Fruit fly (Drosophila melanogaster): Measurements from ENCODE around the gene CG10654.

The CG10654 gene

DNA sequence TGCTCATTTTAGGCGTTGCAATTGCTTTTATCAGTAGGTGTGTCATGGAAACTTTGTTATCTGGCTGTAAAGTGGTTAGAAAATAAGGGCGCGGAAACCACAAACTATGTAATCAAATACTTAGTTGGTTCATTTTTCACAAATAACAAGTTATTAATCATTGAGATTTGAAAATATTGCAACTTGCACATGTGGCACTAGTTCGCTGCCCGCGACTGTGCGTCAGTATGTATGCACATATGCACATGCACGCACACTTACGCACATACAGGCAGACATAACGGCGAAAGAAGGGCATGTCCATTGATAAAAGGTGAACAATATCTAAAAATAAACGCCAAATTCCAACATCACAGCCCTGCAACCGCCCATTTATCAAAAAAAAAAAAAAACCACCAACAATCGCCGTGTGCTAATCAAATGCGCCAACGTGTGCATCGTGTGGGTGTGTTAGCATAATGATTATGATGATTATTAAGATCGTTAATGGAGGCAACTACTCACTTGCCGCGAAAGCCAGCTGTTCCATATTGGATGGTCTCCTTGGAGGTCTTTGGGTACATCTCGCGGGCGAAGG, 21.9 kb upstream of the CG10654 start (continued):
- TF ChIP-seq dpn (GFP tag; optimal IDR thresholded peaks at IDR 0.05), result peak; percentile 29 to 34
- no peak for TF ChIP-seq CG2116 (GFP tag; optimal IDR thresholded peaks at IDR 0.05)
- peak; percentile 54 for TF ChIP-seq Xbp1 (GFP tag; optimal IDR thresholded peaks at IDR 0.05)
- TF ChIP-seq peb (GFP tag; IDR thresholded peaks at IDR 0.05), result no peak
- no peak for TF ChIP-seq Doc2 (GFP tag; IDR thresholded peaks at IDR 0.05)
- TF ChIP-seq H2.0 (GFP tag; IDR thresholded peaks at IDR 0.05), result 0 out of 2 replicates have a peak, but pooled peaks have one; percentile 25
- no peak for TF ChIP-seq kni (GFP tag; optimal IDR thresholded peaks at IDR 0.05)
- no peak for TF ChIP-seq CG1647 (GFP tag; optimal IDR thresholded peaks at IDR 0.05)
- no peak for TF ChIP-seq wek (GFP tag; optimal IDR thresholded peaks at IDR 0.05)
- peak; percentile 40 for TF ChIP-seq ATbp (GFP tag; optimal IDR thresholded peaks at IDR 0.05)
- peak; percentile 10 for TF ChIP-seq HHEX (GFP tag; optimal IDR thresholded peaks at IDR 0.05)
- TF ChIP-seq tup (GFP tag; optimal IDR thresholded peaks at IDR 0.05), result no peak
- TF ChIP-seq CG4424 (GFP tag; optimal IDR thresholded peaks at IDR 0.05), result peak; percentile 60
- no peak for TF ChIP-seq bowl (GFP tag; IDR thresholded peaks at IDR 0.05)
- TF ChIP-seq vfl (GFP tag; optimal IDR thresholded peaks at IDR 0.05), result no peak
- peak; percentile 8 for TF ChIP-seq trem (tag; optimal IDR thresholded peaks at IDR 0.05)
- peak; percentile 60 for TF ChIP-seq HLH3B (GFP tag; IDR thresholded peaks at IDR 0.05)
- no peak for TF ChIP-seq sob (GFP tag; IDR thresholded peaks at IDR 0.05)
- TF ChIP-seq wor (GFP tag; IDR thresholded peaks at IDR 0.05), result 0 out of 2 replicates have a peak, but pooled peaks have one; percentile 25
- no peak; the same call in 2 of the 3 replicates for TF ChIP-seq croc (GFP tag; conservative IDR thresholded peaks at IDR 0.05)
- TF ChIP-seq CG17361 (GFP tag; IDR thresholded peaks at IDR 0.05), result peak; percentile 10; the same call in 2 of the 3 replicates
- peak; percentile 13 for TF ChIP-seq org-1 (GFP tag; optimal IDR thresholded peaks at IDR 0.05)
- TF ChIP-seq Mad (GFP tag; optimal IDR thresholded peaks at IDR 0.05), result peak; percentile 1
- TF ChIP-seq CG7786 (GFP tag; optimal IDR thresholded peaks at IDR 0.05), result peak; percentile 2
- TF ChIP-seq CG16815 (GFP tag; optimal IDR thresholded peaks at IDR 0.05), result no peak
- TF ChIP-seq CG5245 (GFP tag; optimal IDR thresholded peaks at IDR 0.05), result peak; percentile 27
- TF ChIP-seq CG7357 (GFP tag; IDR thresholded peaks at IDR 0.05), result 0 out of 3 replicates have a peak, but pooled peaks have one; percentile 29
- TF ChIP-seq CG30431 (GFP tag; optimal IDR thresholded peaks at IDR 0.05), result no peak
- no peak for TF ChIP-seq CG3065 (GFP tag; optimal IDR thresholded peaks at IDR 0.05)
- no peak for TF ChIP-seq ash1 (GFP tag; optimal IDR thresholded peaks at IDR 0.05)
- peak; percentile 60 for TF ChIP-seq lab (GFP tag; optimal IDR thresholded peaks at IDR 0.05)
- TF ChIP-seq CG2678 (tag; optimal IDR thresholded peaks at IDR 0.05), result peak; percentile 58
- no peak for TF ChIP-seq fd3F (GFP tag; optimal IDR thresholded peaks at IDR 0.05)
- TF ChIP-seq CG10654 (GFP tag; optimal IDR thresholded peaks at IDR 0.05), result peak; percentile 5
- no peak for TF ChIP-seq Atf6 (GFP tag; IDR thresholded peaks at IDR 0.05)
- peak; percentile 8 for TF ChIP-seq CG7556 (GFP tag; optimal IDR thresholded peaks at IDR 0.05)
- no peak for TF ChIP-seq CG2199 (GFP tag; IDR thresholded peaks at IDR 0.05)
- TF ChIP-seq ci (GFP tag; IDR thresholded peaks at IDR 0.05), result peak; percentile 85
- peak; percentile 70 for TF ChIP-seq CG17359 (tag; optimal IDR thresholded peaks at IDR 0.05)
- TF ChIP-seq chm (GFP tag; IDR thresholded peaks at IDR 0.05), result peak; percentile 54; the same call in 1 of the 2 replicates
- TF ChIP-seq zfh2 (GFP tag; optimal IDR thresholded peaks at IDR 0.05), result no peak
